Fruit fly (Drosophila melanogaster): ENCODE results near the gene CG33679.

The CG33679 gene

dm6 chr2L:15056359-15057220 is 1.5 kb upstream of the CG33679 start (continued):
- peak; percentile 91 for TF ChIP-seq CG3919 (GFP tag; optimal IDR thresholded peaks at IDR 0.05)
- peak; percentile 84 for TF ChIP-seq CG10669 (GFP tag; optimal IDR thresholded peaks at IDR 0.05)
- TF ChIP-seq CG6276 (GFP tag; optimal IDR thresholded peaks at IDR 0.05): peak; percentile 86
- TF ChIP-seq CG8119 (GFP tag; IDR thresholded peaks at IDR 0.05): peak; percentile 94
- TF ChIP-seq CG4318 (GFP tag; optimal IDR thresholded peaks at IDR 0.05): peak; percentile 72
- TF ChIP-seq Eip78C (GFP tag): peak; percentile 98
- TF ChIP-seq cyc (GFP tag; optimal IDR thresholded peaks at IDR 0.05): peak; percentile 82
- TF ChIP-seq CG8632 (GFP tag; optimal IDR thresholded peaks at IDR 0.05): peak; percentile 85
- peak; percentile 67 for TF ChIP-seq Eip93F (GFP tag; optimal IDR thresholded peaks at IDR 0.05)
- TF ChIP-seq ss (GFP tag; optimal IDR thresholded peaks at IDR 0.05): peak; percentile 89 to 90
- TF ChIP-seq CG11762 (GFP tag; optimal IDR thresholded peaks at IDR 0.05; ENCODE audit: insufficient read depth): peak; percentile 84
- peak; percentile 88 for TF ChIP-seq acj6 (GFP tag; optimal IDR thresholded peaks at IDR 0.05)
- peak; percentile 91 for TF ChIP-seq CG32006 (GFP tag; optimal IDR thresholded peaks at IDR 0.05)
- peak; percentile 81; the same call in 1 of the 2 replicates for TF ChIP-seq CG11294 (GFP tag; IDR thresholded peaks at IDR 0.05)
- peak; percentile 77 for TF ChIP-seq CG11902 (GFP tag; optimal IDR thresholded peaks at IDR 0.05)
- TF ChIP-seq dsx (GFP tag; optimal IDR thresholded peaks at IDR 0.05; ENCODE audit: poor library complexity, severe bottlenecking): peak; percentile 73
- peak; percentile 84 for TF ChIP-seq Sox102F (GFP tag; optimal IDR thresholded peaks at IDR 0.05)
- peak; percentile 91 for TF ChIP-seq achi (GFP tag; optimal IDR thresholded peaks at IDR 0.05)
- TF ChIP-seq CG6792 (GFP tag; optimal IDR thresholded peaks at IDR 0.05): peak; percentile 81
- peak; percentile 64 for TF ChIP-seq dac (GFP tag; optimal IDR thresholded peaks at IDR 0.05)
- TF ChIP-seq CG15336 (GFP tag; IDR thresholded peaks at IDR 0.05): peak; percentile 94
- TF ChIP-seq Sox15 (GFP tag; optimal IDR thresholded peaks at IDR 0.05): peak; percentile 69
- peak; percentile 87 for TF ChIP-seq OdsH (GFP tag; optimal IDR thresholded peaks at IDR 0.05)
- TF ChIP-seq lz (GFP tag; optimal IDR thresholded peaks at IDR 0.05): peak; percentile 74
- peak; percentile 73 for TF ChIP-seq CG9139 (GFP tag; optimal IDR thresholded peaks at IDR 0.05)
- peak; percentile 84 for TF ChIP-seq Met (GFP tag; optimal IDR thresholded peaks at IDR 0.05)
- TF ChIP-seq eg (GFP tag; IDR thresholded peaks at IDR 0.05): peak; percentile 90; the same call in 2 of the 3 replicates
- peak; percentile 67 for TF ChIP-seq CG31627 (GFP tag; optimal IDR thresholded peaks at IDR 0.05)
- TF ChIP-seq esn (GFP tag; optimal IDR thresholded peaks at IDR 0.05): peak; percentile 90
- TF ChIP-seq fd59A (GFP tag; optimal IDR thresholded peaks at IDR 0.05): peak; percentile 76
- TF ChIP-seq pdm3 (GFP tag; optimal IDR thresholded peaks at IDR 0.05): peak; percentile 78
- no peak for TF ChIP-seq Hr38 (GFP tag; optimal IDR thresholded peaks at IDR 0.05)
- TF ChIP-seq spab (GFP tag; optimal IDR thresholded peaks at IDR 0.05): peak; percentile 86
- peak; percentile 72 for TF ChIP-seq Eip75B (GFP tag; optimal IDR thresholded peaks at IDR 0.05)
- peak; percentile 86 for TF ChIP-seq net (GFP tag; optimal IDR thresholded peaks at IDR 0.05)
- peak; percentile 52 for TF ChIP-seq CG1621 (tag; optimal IDR thresholded peaks at IDR 0.05)
- TF ChIP-seq CG6163 (GFP tag; IDR thresholded peaks at IDR 0.05): peak; percentile 89; the same call in 2 of the 3 replicates
- TF ChIP-seq Lpt (GFP tag; optimal IDR thresholded peaks at IDR 0.05): peak; percentile 78
- TF ChIP-seq CG7368 (GFP tag; optimal IDR thresholded peaks at IDR 0.05): peak; percentile 85
